Fruit fly (Drosophila melanogaster) Kc167 (cell line): ENCODE data around the gene NP15.6.

ENCODE experiments used
- psq ChIP-seq: fragments of >200 bp; optimal IDR thresholded peaks from 2 replicates; lab custom pipeline; 2017; ENCODE audit warnings: missing external identifiers
- ttk ChIP-seq: sonication (Bioruptor generic); optimal IDR thresholded peaks from 2 replicates; lab custom pipeline; 2017; ENCODE audit warnings: missing external identifiers

DNA sequence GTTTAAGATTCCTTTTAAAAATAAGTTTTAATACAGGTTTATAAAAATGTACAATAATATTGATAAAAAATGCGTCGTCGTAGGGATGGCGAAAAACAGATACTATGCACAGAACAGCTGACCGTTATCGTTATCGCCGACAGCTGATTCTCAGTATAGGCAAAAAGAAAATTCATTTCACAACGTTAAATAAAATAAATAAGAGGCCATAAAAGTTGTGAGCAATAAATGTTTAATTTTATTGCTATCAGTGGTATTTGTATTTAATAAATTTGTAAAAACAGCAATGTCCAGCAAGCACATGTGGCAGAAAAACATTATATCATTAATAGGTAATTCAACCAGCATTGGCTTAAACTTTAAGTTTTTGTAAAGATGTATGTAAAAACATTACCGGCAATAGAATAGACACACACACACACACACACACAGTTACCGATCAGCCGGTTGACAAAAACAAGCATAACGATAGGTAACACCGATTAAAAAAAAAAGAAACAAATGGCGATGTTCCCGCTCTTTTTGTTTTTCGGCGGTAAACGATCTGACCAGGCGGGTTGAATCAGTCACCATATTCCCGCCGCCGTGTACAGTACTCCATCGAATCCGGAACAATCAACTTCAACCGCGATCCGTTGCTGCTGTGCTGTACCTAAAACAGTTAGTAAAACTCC, 46.2 kb upstream of the NP15.6 start, which contains the start of the genes dnk and Smu1:
- TF ChIP-seq psq (lab: Kevin White, UChicago) = no peak
- TF ChIP-seq ttk = no peak
